Worm (Caenorhabditis elegans) whole organism, L1 larva: ENCODE data around the gene F26F2.13.

Source experiments
- ces-1 ChIP-seq: fragments of 150-350 bp; optimal IDR thresholded peaks from 2 replicates; lab custom pipeline; 2014; ENCODE audit warnings: missing biosample characterization, missing genetic modification reagents, missing genetic modification characterization
- dsc-1 ChIP-seq: sonication (generic microtip); optimal IDR thresholded peaks from 2 replicates; lab custom pipeline; 2016; ENCODE audit warnings: mild to moderate bottlenecking, missing genetic modification characterization, missing compliant biosample characterization
- efl-1 ChIP-seq, 4 experiments: fragments of 150-350 bp; optimal IDR thresholded peaks in 3 of 4; peaks in 1 of 4; 1 replicate in 1 of 4; 2 replicates in 3 of 4; lab custom pipeline; 2014; ENCODE audit warnings: missing biosample characterization in 2 of 4, missing genetic modification characterization in 2 of 4, missing genetic modification reagents in 2 of 4
- lsy-2 ChIP-seq, 2 experiments: fragments of 150-350 bp; optimal IDR thresholded peaks; 2 replicates each; lab custom pipeline; 2014; ENCODE audit warnings: missing biosample characterization in 2 of 2, missing genetic modification characterization in 2 of 2
- mep-1 ChIP-seq: fragments of 150-350 bp; optimal IDR thresholded peaks from 2 replicates; lab custom pipeline; 2014; ENCODE audit warnings: missing biosample characterization, missing genetic modification characterization
- nhr-237 ChIP-seq: fragments of 150-350 bp; optimal IDR thresholded peaks from 2 replicates; lab custom pipeline; 2014; ENCODE audit warnings: missing biosample characterization, missing genetic modification characterization
- nhr-28 ChIP-seq: fragments of 150-350 bp; optimal IDR thresholded peaks from 2 replicates; lab custom pipeline; 2014; ENCODE audit warnings: missing biosample characterization, missing genetic modification characterization
- sptf-1 ChIP-seq: fragments of 150-350 bp; optimal IDR thresholded peaks from 2 replicates; lab custom pipeline; 2014; ENCODE audit warnings: missing biosample characterization, missing genetic modification characterization
- unc-130 ChIP-seq: fragments of 150-350 bp; optimal IDR thresholded peaks from 2 replicates; lab custom pipeline; 2017; ENCODE audit warnings: missing biosample characterization, missing genetic modification characterization, inconsistent platforms
- unc-62 ChIP-seq: fragments of 150-350 bp; optimal IDR thresholded peaks from 2 replicates; lab custom pipeline; 2014; ENCODE audit warnings: missing biosample characterization, missing genetic modification reagents, missing genetic modification characterization

DNA sequence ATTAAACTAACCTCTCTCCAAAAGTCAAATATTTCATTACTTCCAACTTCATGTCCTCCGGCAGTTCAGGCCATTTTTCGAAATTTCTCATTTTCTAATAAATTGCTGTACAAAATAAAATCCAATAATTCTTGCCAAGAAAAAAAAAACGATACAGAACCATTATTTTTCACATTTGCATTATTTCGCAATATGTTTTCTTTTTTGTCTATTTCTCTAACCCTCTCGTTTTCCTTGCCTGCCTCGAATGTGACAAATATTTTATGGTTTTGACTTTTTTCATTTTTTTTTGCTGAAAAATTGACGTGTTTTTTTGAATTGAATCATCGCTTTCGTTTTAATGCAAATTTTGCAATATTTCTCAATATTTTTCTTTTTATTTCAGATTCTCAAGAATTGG is 41.9 kb upstream of the F26F2.13 start, which contains the start of the genes Y38H6C.9 and fbxa-150:
- no peak for TF ChIP-seq dsc-1 (tag; lab: Kevin White, UChicago)
- peak; percentile 45 for TF ChIP-seq mep-1 (tag; lab: Kevin White, UChicago)
- no peak for TF ChIP-seq sptf-1
- no peak for TF ChIP-seq nhr-28 (tag; lab: Kevin White, UChicago)
- TF ChIP-seq efl-1 (optimal IDR thresholded peaks at IDR 0.05; lab: Kevin White, UChicago): peak; percentile 1 to 25
- peak in 1 of 2 experiments; percentile 8 for TF ChIP-seq efl-1 (GFP tag; optimal IDR thresholded peaks at IDR 0.05 in 1 of 2; lab: Kevin White, UChicago)
- no peak for TF ChIP-seq nhr-237
- TF ChIP-seq unc-130 (tag; lab: Kevin White, UChicago): no peak
- TF ChIP-seq ces-1 (GFP tag; lab: Kevin White, UChicago): no peak
- no peak for TF ChIP-seq unc-62
- TF ChIP-seq lsy-2 (tag; optimal IDR thresholded peaks at IDR 0.05; lab: Kevin White, UChicago): no peak
